Fruit fly (Drosophila melanogaster): Measurements from ENCODE around the gene CG8673.

CG8673 gene

DNA sequence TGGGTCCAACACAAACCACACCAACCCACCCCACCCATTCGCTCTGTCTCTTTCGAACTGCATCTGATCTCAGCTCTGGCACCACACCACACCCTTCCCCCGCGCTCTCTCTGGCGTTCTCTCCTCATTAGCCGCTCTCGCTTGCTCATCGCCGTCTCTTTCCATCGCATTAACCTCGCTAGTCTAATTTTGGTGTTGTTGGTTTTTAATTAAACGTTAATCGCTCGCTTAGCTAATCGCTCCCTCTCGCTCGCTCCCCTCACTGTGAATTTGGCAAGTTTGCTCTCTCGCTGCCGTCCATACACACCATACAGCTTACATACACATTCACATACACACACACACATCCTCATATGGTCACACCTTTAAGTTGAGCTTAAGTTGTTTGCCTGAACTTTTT, 20.0 kb upstream of the CG8673 start:
- TF ChIP-seq Smox (GFP tag; optimal IDR thresholded peaks at IDR 0.05), result no peak
- TF ChIP-seq vri (GFP tag; optimal IDR thresholded peaks at IDR 0.05), result peak; percentile 17
- TF ChIP-seq CG1621 (tag; optimal IDR thresholded peaks at IDR 0.05), result no peak

DNA sequence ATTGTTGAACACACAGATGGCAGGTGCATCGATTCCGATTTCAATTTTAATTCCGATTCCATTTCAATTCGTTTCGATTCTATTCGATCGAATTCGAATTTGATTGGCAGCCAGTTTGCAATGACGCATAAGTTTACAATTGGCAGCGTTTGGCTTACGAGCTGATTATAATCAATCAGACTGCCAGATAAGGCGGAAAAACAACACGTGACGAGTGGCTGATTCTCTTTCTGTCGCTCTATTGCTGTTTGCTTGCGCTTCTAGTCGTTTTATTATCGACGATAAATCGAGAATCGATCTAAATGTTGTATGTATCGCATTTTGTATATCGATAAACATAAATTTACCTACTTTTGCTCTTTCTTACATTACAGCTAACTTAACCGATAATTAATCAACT, 19.4 kb upstream of the CG8673 start:
- TF ChIP-seq CG6163 (GFP tag; IDR thresholded peaks at IDR 0.05), result no peak
- TF ChIP-seq Sox15 (GFP tag; optimal IDR thresholded peaks at IDR 0.05), result no peak
- no peak for TF ChIP-seq topi (GFP tag; optimal IDR thresholded peaks at IDR 0.05)
- no peak for TF ChIP-seq dac (GFP tag; optimal IDR thresholded peaks at IDR 0.05)
- TF ChIP-seq eg (GFP tag; IDR thresholded peaks at IDR 0.05), result no peak
- no peak for TF ChIP-seq CG6276 (GFP tag; optimal IDR thresholded peaks at IDR 0.05)
- TF ChIP-seq dsx (GFP tag; optimal IDR thresholded peaks at IDR 0.05; ENCODE audit: poor library complexity, severe bottlenecking), result no peak
- no peak for TF ChIP-seq CG32006 (GFP tag; optimal IDR thresholded peaks at IDR 0.05)
- no peak for TF ChIP-seq esn (GFP tag; optimal IDR thresholded peaks at IDR 0.05)
- no peak for TF ChIP-seq acj6 (GFP tag; optimal IDR thresholded peaks at IDR 0.05)
- TF ChIP-seq ss (GFP tag; optimal IDR thresholded peaks at IDR 0.05), result no peak
- no peak for TF ChIP-seq CG34406 (GFP tag; optimal IDR thresholded peaks at IDR 0.05)
- TF ChIP-seq Hr38 (GFP tag; optimal IDR thresholded peaks at IDR 0.05), result no peak
- no peak for TF ChIP-seq CG3032 (tag; optimal IDR thresholded peaks at IDR 0.05)

DNA sequence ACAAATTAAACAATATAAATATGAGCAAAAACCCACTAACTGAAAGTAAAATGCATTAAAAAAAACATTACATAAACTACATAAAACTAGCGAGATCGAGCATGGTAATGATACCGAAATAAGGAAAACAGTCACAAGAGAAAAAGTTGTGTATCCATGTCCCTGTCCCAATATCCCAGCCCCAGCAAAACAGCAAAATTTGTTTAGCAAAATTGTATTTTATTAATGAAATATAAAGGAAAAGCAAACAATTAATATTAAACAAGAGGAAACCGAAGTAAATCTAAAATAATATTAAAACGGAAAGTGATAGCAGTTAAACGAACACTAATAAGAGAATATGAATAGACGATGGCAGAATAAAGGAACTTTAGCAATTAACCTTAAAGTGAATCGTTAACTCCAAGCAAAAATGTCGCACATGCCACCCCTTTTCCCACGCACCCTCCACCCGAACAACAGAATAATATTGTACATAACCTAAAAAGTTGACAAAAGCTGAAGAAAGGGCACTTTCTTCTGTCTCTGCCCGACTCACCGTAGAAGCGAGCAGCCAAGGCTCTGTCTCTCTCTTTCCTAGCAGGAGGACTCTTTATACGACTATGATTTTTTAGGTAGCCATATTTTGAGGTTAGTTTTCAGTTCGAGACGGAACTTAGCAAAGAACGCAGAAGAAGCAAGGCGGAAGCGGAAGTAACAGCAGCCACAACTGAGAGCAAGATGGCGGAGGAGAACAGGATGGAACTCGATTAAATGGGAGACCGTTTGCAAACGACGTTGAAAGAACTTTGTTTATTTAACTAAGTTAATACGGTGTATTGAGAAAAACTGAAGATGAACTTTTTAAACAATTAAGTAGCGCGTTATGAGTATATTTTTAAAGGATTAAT, 13.3 kb upstream of the CG8673 start:
- TF ChIP-seq CG1621 (tag; optimal IDR thresholded peaks at IDR 0.05) (no peak), Hr38 (GFP tag; optimal IDR thresholded peaks at IDR 0.05) (no peak), CG16779 (tag; optimal IDR thresholded peaks at IDR 0.05) (no peak), CG32006 (GFP tag; optimal IDR thresholded peaks at IDR 0.05) (no peak), CG4318 (GFP tag; optimal IDR thresholded peaks at IDR 0.05) (no peak), cyc (GFP tag; optimal IDR thresholded peaks at IDR 0.05) (no peak), Ets96B (tag; optimal IDR thresholded peaks at IDR 0.05) (no peak), Eip75B (GFP tag; optimal IDR thresholded peaks at IDR 0.05) (no peak), fd59A (GFP tag; optimal IDR thresholded peaks at IDR 0.05) (no peak), CG8632 (GFP tag; optimal IDR thresholded peaks at IDR 0.05) (no peak), topi (GFP tag; optimal IDR thresholded peaks at IDR 0.05) (no peak), CG7368 (GFP tag; optimal IDR thresholded peaks at IDR 0.05) (no peak), lz (GFP tag; optimal IDR thresholded peaks at IDR 0.05) (no peak), net (GFP tag; optimal IDR thresholded peaks at IDR 0.05) (no peak), achi (GFP tag; optimal IDR thresholded peaks at IDR 0.05) (no peak)

DNA sequence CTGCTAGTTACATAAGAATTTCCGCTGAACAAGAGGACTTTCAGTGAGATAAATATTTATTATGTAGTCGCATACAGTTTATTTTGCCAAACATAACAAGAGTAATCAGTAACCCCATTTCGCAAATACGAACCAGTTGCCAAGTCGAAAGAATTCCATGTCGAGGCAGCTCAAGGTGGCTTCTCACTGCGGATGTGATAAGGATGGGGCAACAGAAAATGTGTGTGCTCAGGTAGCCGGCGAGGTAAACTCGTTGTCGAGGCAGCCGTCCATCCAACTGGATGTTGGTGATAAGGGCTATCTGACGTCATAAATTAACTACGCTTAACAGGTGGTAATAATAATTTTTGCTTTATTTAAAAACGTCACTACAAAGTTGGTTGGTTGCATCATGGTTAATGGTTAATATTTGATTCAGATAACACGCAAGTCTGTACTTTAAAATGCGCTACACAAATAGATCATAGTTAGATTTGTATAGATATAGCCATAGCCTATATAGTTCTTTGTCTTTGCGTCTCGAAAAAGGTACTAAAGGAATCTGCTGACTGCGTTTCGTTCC, 7.4 kb upstream of the CG8673 start:
- TF ChIP-seq Eip78C (GFP tag) (peak; percentile 46), ss (GFP tag; optimal IDR thresholded peaks at IDR 0.05) (no peak)

DNA sequence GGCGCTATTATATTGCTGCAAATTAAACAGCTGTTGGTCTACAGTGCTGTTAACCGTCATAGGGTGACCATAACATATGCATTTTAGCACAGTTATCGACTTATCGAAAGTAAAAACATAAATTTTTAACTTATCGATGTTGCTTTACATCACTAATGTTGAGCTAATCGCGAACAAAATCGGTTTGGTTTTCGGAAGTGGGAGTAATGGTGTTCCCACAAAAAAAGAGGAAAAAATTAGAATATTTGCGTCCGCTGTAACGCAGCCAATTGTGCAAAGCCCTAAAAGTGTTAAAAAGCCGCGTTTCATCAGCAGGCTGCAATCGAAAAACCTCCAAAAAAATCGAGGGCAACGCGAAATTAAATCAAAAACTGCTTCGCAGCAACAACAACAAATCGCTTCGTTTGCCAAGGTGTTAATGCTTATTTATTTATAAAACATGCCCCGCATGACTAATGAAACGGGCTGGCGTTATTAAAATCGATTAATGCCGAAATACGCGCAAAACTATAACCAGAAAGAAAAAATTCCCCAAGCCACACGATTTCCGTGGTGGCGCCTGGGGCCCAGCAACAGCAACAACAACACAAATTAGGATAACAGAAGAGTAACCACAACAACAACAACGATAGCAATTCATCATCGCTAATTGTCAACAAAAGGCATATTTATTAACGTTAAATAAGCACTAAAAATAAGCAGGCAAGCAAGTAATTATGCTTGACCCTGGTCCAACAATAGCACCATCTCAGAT, 2.9 kb downstream of the CG8673 start, which contains the start of the genes CG12375 and CG8668:
CG12375 (minus strand) TSS at position 42 of the 754 bp plus-strand sequence.
CG8668 (plus strand) TSS at position 153 of the 754 bp plus-strand sequence.
- TF ChIP-seq eg (GFP tag; IDR thresholded peaks at IDR 0.05), result no peak
- TF ChIP-seq OdsH (GFP tag; optimal IDR thresholded peaks at IDR 0.05), result no peak
- TF ChIP-seq CG4318 (GFP tag; optimal IDR thresholded peaks at IDR 0.05), result no peak
- TF ChIP-seq Met (GFP tag; optimal IDR thresholded peaks at IDR 0.05), result no peak
- TF ChIP-seq CG6854 (GFP tag; optimal IDR thresholded peaks at IDR 0.05), result peak; percentile 11
- no peak for TF ChIP-seq ss (GFP tag; optimal IDR thresholded peaks at IDR 0.05)
- no peak for TF ChIP-seq Smox (GFP tag; optimal IDR thresholded peaks at IDR 0.05)
- TF ChIP-seq CG16779 (tag; optimal IDR thresholded peaks at IDR 0.05), result no peak
- no peak for TF ChIP-seq svp (GFP tag)
- no peak for TF ChIP-seq spab (GFP tag; optimal IDR thresholded peaks at IDR 0.05)
- TF ChIP-seq CG8319 (GFP tag; optimal IDR thresholded peaks at IDR 0.05), result no peak
- no peak for TF ChIP-seq acj6 (GFP tag; optimal IDR thresholded peaks at IDR 0.05)
- no peak for TF ChIP-seq cyc (GFP tag; optimal IDR thresholded peaks at IDR 0.05)
- TF ChIP-seq Sox102F (GFP tag; optimal IDR thresholded peaks at IDR 0.05), result no peak
- no peak for TF ChIP-seq achi (GFP tag; optimal IDR thresholded peaks at IDR 0.05)
- TF ChIP-seq esn (GFP tag; optimal IDR thresholded peaks at IDR 0.05), result peak; percentile 29
- TF ChIP-seq CG6276 (GFP tag; optimal IDR thresholded peaks at IDR 0.05), result no peak
- no peak for TF ChIP-seq vri (GFP tag; optimal IDR thresholded peaks at IDR 0.05)
- no peak for TF ChIP-seq net (GFP tag; optimal IDR thresholded peaks at IDR 0.05)
- TF ChIP-seq CG6163 (GFP tag; IDR thresholded peaks at IDR 0.05), result 0 out of 3 replicates have a peak, but pooled peaks have one; percentile 9
- TF ChIP-seq CG7368 (GFP tag; optimal IDR thresholded peaks at IDR 0.05), result no peak
- no peak for TF ChIP-seq Hr39 (GFP tag; optimal IDR thresholded peaks at IDR 0.05)
- TF ChIP-seq CG1621 (tag; optimal IDR thresholded peaks at IDR 0.05), result no peak
- TF ChIP-seq CG9139 (GFP tag; optimal IDR thresholded peaks at IDR 0.05), result no peak
- TF ChIP-seq dac (GFP tag; optimal IDR thresholded peaks at IDR 0.05), result no peak

Measured in whole organism, prepupa.